Worm (Caenorhabditis elegans) whole organism, L3 larva: Measurements from ENCODE around the gene Y37D8A.6.
A peak's percentile ranks its signal among the peaks of the same experiment; 100 is the strongest.

ENCODE experiments used
- R02D3.7 ChIP-seq: fragments of 150-350 bp; optimal IDR thresholded peaks from 2 replicates; lab custom pipeline; 2014; ENCODE audit warnings: missing biosample characterization, missing genetic modification characterization
- aly-2 ChIP-seq: fragments of 150-350 bp; optimal IDR thresholded peaks from 2 replicates; lab custom pipeline; 2014; ENCODE audit warnings: missing biosample characterization, missing genetic modification characterization
- ama-1 ChIP-seq: fragments of 150-350 bp; optimal IDR thresholded peaks from 2 replicates; lab custom pipeline; 2018
- ceh-16 ChIP-seq: sonication (generic microtip); optimal IDR thresholded peaks from 2 replicates; lab custom pipeline; 2017; ENCODE audit warnings: missing biosample characterization, missing genetic modification characterization
- ceh-28 ChIP-seq: fragments of 150-350 bp; optimal IDR thresholded peaks from 2 replicates; lab custom pipeline; 2014; ENCODE audit warnings: missing biosample characterization, missing genetic modification reagents, missing genetic modification characterization
- ceh-82 ChIP-seq: fragments of 150-350 bp; optimal IDR thresholded peaks from 2 replicates; lab custom pipeline; 2014; ENCODE audit warnings: missing biosample characterization, missing genetic modification characterization
- ceh-9 ChIP-seq: sonication (generic microtip); optimal IDR thresholded peaks from 2 replicates; lab custom pipeline; 2018; ENCODE audit warnings: missing biosample characterization, missing genetic modification characterization
- daf-12 ChIP-seq: fragments of 150-350 bp; optimal IDR thresholded peaks from 2 replicates; lab custom pipeline; 2014; ENCODE audit warnings: missing biosample characterization, missing genetic modification reagents, missing genetic modification characterization
- egl-27 ChIP-seq: sonication (generic microtip); optimal IDR thresholded peaks from 4 replicates; lab custom pipeline; 2017; ENCODE audit warnings: missing biosample characterization, missing genetic modification reagents, missing genetic modification characterization
- egl-5 ChIP-seq: fragments of 150-350 bp; optimal IDR thresholded peaks from 2 replicates; lab custom pipeline; 2017; ENCODE audit warnings: missing biosample characterization, missing genetic modification reagents, missing genetic modification characterization, inconsistent platforms
- elt-2 ChIP-seq: sonication (generic microtip); optimal IDR thresholded peaks from 2 replicates; lab custom pipeline; 2016; ENCODE audit warnings: missing genetic modification reagents, mild to moderate bottlenecking, missing genetic modification characterization, missing compliant biosample characterization
- elt-3 ChIP-seq, 3 experiments: fragments of 150-350 bp in 1 of 3; sonication (generic microtip) in 2 of 3; optimal IDR thresholded peaks; 2 replicates in 2 of 3; 4 replicates in 1 of 3; lab custom pipeline; 2014 to 2017; ENCODE audit warnings: missing biosample characterization in 3 of 3, missing genetic modification characterization in 3 of 3
- eor-1 ChIP-seq, 2 experiments: fragments of 150-350 bp; optimal IDR thresholded peaks; 2 replicates each; lab custom pipeline; 2014 to 2018; ENCODE audit warnings: missing biosample characterization in 2 of 2, missing genetic modification characterization in 2 of 2
- fkh-10 ChIP-seq: sonication (generic microtip); optimal IDR thresholded peaks from 2 replicates; lab custom pipeline; 2017; ENCODE audit warnings: missing biosample characterization, missing genetic modification reagents, missing genetic modification characterization
- fkh-2 ChIP-seq: fragments of 150-350 bp; optimal IDR thresholded peaks from 2 replicates; lab custom pipeline; 2014; ENCODE audit warnings: missing biosample characterization, missing genetic modification reagents, missing genetic modification characterization
- fos-1 ChIP-seq: fragments of 150-350 bp; optimal IDR thresholded peaks from 2 replicates; lab custom pipeline; 2014; ENCODE audit warnings: missing biosample characterization, missing genetic modification characterization
- hmg-11 ChIP-seq: sonication (generic microtip); optimal IDR thresholded peaks from 2 replicates; lab custom pipeline; 2016; ENCODE audit warnings: missing genetic modification characterization, missing compliant biosample characterization
- jun-1 ChIP-seq: fragments of 150-350 bp; optimal IDR thresholded peaks from 2 replicates; lab custom pipeline; 2014; ENCODE audit warnings: missing biosample characterization, missing genetic modification reagents, missing genetic modification characterization
- lin-15B ChIP-seq: fragments of 150-350 bp; optimal IDR thresholded peaks from 2 replicates; lab custom pipeline; 2014; ENCODE audit warnings: missing biosample characterization, missing genetic modification characterization
- lin-39 ChIP-seq: fragments of 150-350 bp; optimal IDR thresholded peaks from 2 replicates; lab custom pipeline; 2018; ENCODE audit warnings: missing biosample characterization, missing genetic modification reagents, missing genetic modification characterization
- lsy-12 ChIP-seq: sonication (generic microtip); optimal IDR thresholded peaks from 2 replicates; lab custom pipeline; 2016; ENCODE audit warnings: mild to moderate bottlenecking, missing genetic modification characterization, missing compliant biosample characterization
- mdl-1 ChIP-seq: fragments of 150-350 bp; optimal IDR thresholded peaks from 2 replicates; lab custom pipeline; 2014; ENCODE audit warnings: missing biosample characterization, missing genetic modification characterization
- mml-1 ChIP-seq: fragments of 150-350 bp; sonication (generic microtip); optimal IDR thresholded peaks from 3 replicates; lab custom pipeline; 2014; ENCODE audit warnings: missing biosample characterization, missing genetic modification characterization
- nfya-1 ChIP-seq: sonication (generic microtip); optimal IDR thresholded peaks from 2 replicates; lab custom pipeline; 2017; ENCODE audit warnings: missing genetic modification characterization, mild to moderate bottlenecking, missing compliant biosample characterization, antibody characterized with exemption, moderate library complexity; ENCODE audit not compliant: insufficient read depth
- nhr-11 ChIP-seq: fragments of 150-350 bp; optimal IDR thresholded peaks from 2 replicates; lab custom pipeline; 2014; ENCODE audit warnings: missing biosample characterization, missing genetic modification characterization
- nhr-12 ChIP-seq: fragments of 150-350 bp; optimal IDR thresholded peaks from 2 replicates; lab custom pipeline; 2014; ENCODE audit warnings: missing biosample characterization, missing genetic modification characterization
- nhr-28 ChIP-seq: fragments of 150-350 bp; optimal IDR thresholded peaks from 2 replicates; lab custom pipeline; 2014; ENCODE audit warnings: missing biosample characterization, missing genetic modification characterization
- nhr-43 ChIP-seq: sonication (generic microtip); optimal IDR thresholded peaks from 2 replicates; lab custom pipeline; 2016; ENCODE audit warnings: mild to moderate bottlenecking, missing genetic modification characterization, missing compliant biosample characterization; ENCODE audit not compliant: poor library complexity, severe bottlenecking
- nhr-67 ChIP-seq: fragments of 150-350 bp; optimal IDR thresholded peaks from 2 replicates; lab custom pipeline; 2014; ENCODE audit warnings: missing biosample characterization, missing genetic modification characterization
- nhr-76 ChIP-seq: fragments of 150-350 bp; sonication (generic microtip); optimal IDR thresholded peaks from 5 replicates; lab custom pipeline; 2014; ENCODE audit warnings: missing biosample characterization, missing genetic modification characterization
- pha-4 ChIP-seq: fragments of 150-350 bp; optimal IDR thresholded peaks from 2 replicates; lab custom pipeline; 2014; ENCODE audit warnings: missing biosample characterization, missing genetic modification reagents, missing genetic modification characterization
- pqm-1 ChIP-seq: fragments of 150-350 bp; optimal IDR thresholded peaks from 2 replicates; lab custom pipeline; 2017; ENCODE audit warnings: missing biosample characterization, missing genetic modification characterization, inconsistent platforms
- skn-1 ChIP-seq: fragments of 150-350 bp; optimal IDR thresholded peaks from 2 replicates; lab custom pipeline; 2014; ENCODE audit warnings: missing biosample characterization, missing genetic modification characterization
- snpc-4 ChIP-seq: fragments of 150-350 bp; optimal IDR thresholded peaks from 2 replicates; lab custom pipeline; 2014; ENCODE audit warnings: missing biosample characterization, missing genetic modification characterization
- unc-39 ChIP-seq: sonication (generic microtip); optimal IDR thresholded peaks from 4 replicates; lab custom pipeline; 2017; ENCODE audit warnings: missing biosample characterization, missing genetic modification characterization
- unc-62 ChIP-seq: fragments of 150-350 bp; sonication (generic microtip); optimal IDR thresholded peaks from 4 replicates; lab custom pipeline; 2014; ENCODE audit warnings: missing biosample characterization, missing genetic modification reagents, missing genetic modification characterization
- zag-1 ChIP-seq: fragments of 150-350 bp; optimal IDR thresholded peaks from 2 replicates; lab custom pipeline; 2014; ENCODE audit warnings: missing biosample characterization, missing genetic modification characterization
- ztf-4 ChIP-seq: fragments of 150-350 bp; optimal IDR thresholded peaks from 2 replicates; lab custom pipeline; 2014; ENCODE audit warnings: missing biosample characterization, missing genetic modification characterization

The Y37D8A.6 gene

DNA sequence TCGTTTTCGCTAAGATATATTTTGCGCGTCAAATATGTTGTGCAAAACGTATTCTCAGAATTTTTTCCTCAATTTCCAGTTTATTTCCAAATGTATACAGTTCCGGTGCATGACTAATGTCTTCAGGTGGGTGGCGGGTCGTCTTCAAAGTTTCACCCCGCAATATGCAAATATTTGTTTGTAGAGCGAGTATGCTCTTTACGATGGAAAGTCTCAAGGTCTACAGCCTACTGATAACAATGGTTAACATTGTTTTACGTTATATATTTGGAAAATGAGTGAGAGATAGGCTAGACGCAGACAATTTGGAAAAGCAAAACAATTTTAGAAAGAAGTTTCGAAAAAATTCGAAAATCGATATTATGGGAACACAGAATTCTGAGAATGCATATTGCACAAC is 47.8 kb upstream of the Y37D8A.6 start:
- TF ChIP-seq pha-4 (tag; lab: Kevin White, UChicago) (peak; percentile 56), pqm-1 (peak; percentile 36), eor-1 (tag; optimal IDR thresholded peaks at IDR 0.05; lab: Kevin White, UChicago) (no peak), elt-2 (tag; lab: Kevin White, UChicago) (peak; percentile 48)
- TF ChIP-seq, all 47 proteins: peak for 3

DNA sequence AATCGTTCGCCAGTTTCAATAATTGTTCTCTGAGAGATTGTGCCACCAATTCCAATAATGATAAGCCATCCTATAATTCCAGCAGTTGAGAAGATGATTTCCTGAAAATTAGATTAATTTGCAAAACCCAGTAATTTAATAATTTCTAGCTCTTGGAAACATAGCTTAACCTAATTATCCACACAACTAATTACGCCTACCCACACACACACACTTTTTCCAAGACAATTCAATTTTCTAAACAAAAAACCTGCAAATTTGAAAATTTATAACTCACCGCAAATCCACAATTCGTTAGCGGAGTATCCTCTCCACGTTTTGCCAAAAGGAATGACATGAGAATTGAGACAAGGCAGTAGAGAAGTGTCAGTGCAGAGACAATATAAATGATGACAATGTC is 46.4 kb upstream of the Y37D8A.6 start:
- TF ChIP-seq ama-1 (lab: Kevin White, UChicago) (no peak), lsy-12 (tag; lab: Kevin White, UChicago) (no peak), egl-5 (tag; lab: Kevin White, UChicago) (no peak), mml-1 (tag; lab: Kevin White, UChicago) (no peak), egl-27 (tag; lab: Kevin White, UChicago) (no peak), unc-62 (GFP tag; lab: Kevin White, UChicago) (no peak), R02D3.7 (tag; lab: Kevin White, UChicago) (no peak), unc-39 (tag; lab: Kevin White, UChicago) (no peak), pha-4 (tag; lab: Kevin White, UChicago) (no peak), fkh-2 (tag; lab: Kevin White, UChicago) (no peak), elt-3 (tag; optimal IDR thresholded peaks at IDR 0.05; lab: Kevin White, UChicago) (no peak), zag-1 (no peak), ceh-16 (tag; lab: Kevin White, UChicago) (no peak), ceh-28 (tag; lab: Kevin White, UChicago) (no peak), mdl-1 (no peak)
- TF ChIP-seq, all 47 proteins: peak for 0

DNA sequence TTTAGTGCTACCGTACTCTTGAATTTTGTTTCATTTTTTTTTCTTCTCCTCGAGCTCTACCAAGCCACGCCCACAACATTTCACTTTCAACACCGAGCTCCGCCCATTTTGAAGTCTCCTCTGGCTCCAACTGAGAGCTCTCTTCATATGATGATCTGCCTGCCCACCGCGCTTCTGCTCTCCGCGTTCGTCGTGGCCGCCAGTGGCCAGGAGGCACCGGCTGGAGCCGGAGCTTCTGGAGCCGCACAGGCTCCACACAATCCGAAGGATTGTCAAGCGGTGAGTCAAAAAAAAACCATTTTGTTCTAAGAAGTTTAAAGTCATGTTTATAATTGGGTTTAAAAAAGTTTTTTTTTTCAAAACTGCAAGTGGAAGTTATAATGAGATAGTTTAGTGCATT is 40.3 kb upstream of the Y37D8A.6 start, which contains the start of gene flp-14:
Gene flp-14 (plus strand): TSS at position 146 of the 400 bp plus-strand sequence.
- TF ChIP-seq ztf-4 (tag; lab: Kevin White, UChicago) (no peak), ceh-82 (no peak), hmg-11 (tag; lab: Kevin White, UChicago) (no peak), nhr-76 (no peak), aly-2 (tag; lab: Kevin White, UChicago) (no peak), nhr-67 (tag; lab: Kevin White, UChicago) (no peak), ceh-28 (tag; lab: Kevin White, UChicago) (no peak), nhr-28 (tag; lab: Kevin White, UChicago) (no peak), nhr-43 (tag; lab: Kevin White, UChicago) (no peak), skn-1 (no peak), nfya-1 (tag; lab: Kevin White, UChicago) (no peak), fos-1 (tag; lab: Kevin White, UChicago) (no peak), R02D3.7 (tag; lab: Kevin White, UChicago) (no peak), ceh-9 (tag; lab: Kevin White, UChicago) (no peak), unc-39 (tag; lab: Kevin White, UChicago) (no peak), nhr-12 (tag; lab: Kevin White, UChicago) (no peak), nhr-11 (tag; lab: Kevin White, UChicago) (no peak), ama-1 (lab: Kevin White, UChicago) (no peak)
- TF ChIP-seq, all 47 proteins: peak for 0

DNA sequence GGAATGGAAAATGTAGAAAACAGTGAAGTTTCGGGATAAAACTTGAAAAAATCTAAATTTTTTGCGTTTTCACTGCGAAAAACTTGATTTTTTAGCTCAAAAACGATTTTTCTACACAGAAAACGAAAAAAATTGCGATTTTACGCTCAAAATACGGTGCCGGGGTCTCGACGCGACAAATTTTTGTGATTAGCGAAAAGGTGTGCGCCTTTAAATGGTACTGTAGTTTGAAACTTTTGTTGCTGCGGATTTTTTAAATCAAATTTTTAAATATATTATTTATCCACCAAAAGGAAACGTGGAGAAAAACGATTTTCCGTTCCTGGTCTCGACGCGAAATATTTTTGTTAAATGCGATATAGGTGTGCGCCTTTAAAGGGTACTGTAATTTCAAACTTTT is 37.1 kb upstream of the Y37D8A.6 start:
- TF ChIP-seq pqm-1: no peak
- TF ChIP-seq ceh-28 (tag; lab: Kevin White, UChicago): no peak
- TF ChIP-seq daf-12 (tag; lab: Kevin White, UChicago): no peak
- TF ChIP-seq R02D3.7 (tag; lab: Kevin White, UChicago): no peak
- no peak for TF ChIP-seq snpc-4
- TF ChIP-seq nhr-67 (tag; lab: Kevin White, UChicago): no peak
- no peak for TF ChIP-seq fkh-2 (tag; lab: Kevin White, UChicago)
- TF ChIP-seq fos-1 (tag; lab: Kevin White, UChicago): no peak
- no peak for TF ChIP-seq jun-1
- no peak for TF ChIP-seq fkh-10 (GFP tag; lab: Kevin White, UChicago)
- TF ChIP-seq aly-2 (tag; lab: Kevin White, UChicago): no peak
- TF ChIP-seq eor-1 (tag; optimal IDR thresholded peaks at IDR 0.05; lab: Kevin White, UChicago): no peak
- TF ChIP-seq nhr-43 (tag; lab: Kevin White, UChicago): no peak
- no peak for TF ChIP-seq ama-1 (lab: Kevin White, UChicago)
- TF ChIP-seq nhr-28 (tag; lab: Kevin White, UChicago): no peak
- no peak for TF ChIP-seq lin-39 (tag; lab: Kevin White, UChicago)
- TF ChIP-seq mml-1 (tag; lab: Kevin White, UChicago): no peak
- TF ChIP-seq lin-15B (tag; lab: Kevin White, UChicago): no peak
- TF ChIP-seq, all 47 proteins: peak for 0
